Worm (Caenorhabditis elegans) whole organism, L1 larva: ENCODE results near the gene fbxb-55.

ENCODE experiments used
- C04F5.9 ChIP-seq: sonication (generic microtip); optimal IDR thresholded peaks from 2 replicates; lab custom pipeline; 2016; ENCODE audit warnings: missing genetic modification characterization, missing compliant biosample characterization
- F16B12.6 ChIP-seq: fragments of 150-350 bp; optimal IDR thresholded peaks from 2 replicates; lab custom pipeline; 2014; ENCODE audit warnings: missing biosample characterization, missing genetic modification characterization
- Y116A8C.19 ChIP-seq: sonication (generic microtip); optimal IDR thresholded peaks from 2 replicates; lab custom pipeline; 2016; ENCODE audit warnings: missing compliant biosample characterization, missing genetic modification characterization, borderline replicate concordance
- alr-1 ChIP-seq: fragments of 200-800 bp; sonication (Bioruptor generic); optimal IDR thresholded peaks from 2 replicates; lab custom pipeline; 2018; ENCODE audit warnings: borderline replicate concordance, mild to moderate bottlenecking, missing genetic modification characterization, missing compliant biosample characterization
- ama-1 ChIP-seq: fragments of 150-350 bp; optimal IDR thresholded peaks from 2 replicates; lab custom pipeline; 2014
- blmp-1 ChIP-seq: fragments of 150-350 bp; optimal IDR thresholded peaks from 2 replicates; lab custom pipeline; 2014; ENCODE audit warnings: missing biosample characterization, missing genetic modification characterization
- ceh-63 ChIP-seq: fragments of 200-800 bp; sonication (Bioruptor generic); optimal IDR thresholded peaks from 2 replicates; lab custom pipeline; 2018; ENCODE audit warnings: mild to moderate bottlenecking, missing genetic modification characterization, missing compliant biosample characterization
- ceh-8 ChIP-seq: fragments of 200-800 bp; sonication (Bioruptor generic); optimal IDR thresholded peaks from 2 replicates; lab custom pipeline; 2018; ENCODE audit warnings: mild to moderate bottlenecking, missing genetic modification characterization, moderate library complexity, missing compliant biosample characterization
- ceh-82 ChIP-seq, 3 experiments: fragments of 150-350 bp in 1 of 3; sonication (generic microtip) in 2 of 3; optimal IDR thresholded peaks; 2 replicates each; lab custom pipeline; 2014 to 2017; ENCODE audit warnings: missing biosample characterization in 3 of 3, missing genetic modification characterization in 3 of 3
- ceh-88 ChIP-seq: fragments of 200-800 bp; sonication (Bioruptor generic); IDR thresholded peaks from 2 replicates; pipeline ENCODE4 v1.3.6; 2022; ENCODE audit warnings: missing genetic modification characterization, missing compliant biosample characterization
- ceh-90 ChIP-seq: sonication (generic microtip); optimal IDR thresholded peaks from 2 replicates; lab custom pipeline; 2016; ENCODE audit warnings: missing genetic modification characterization, missing compliant biosample characterization
- ces-1 ChIP-seq: fragments of 150-350 bp; optimal IDR thresholded peaks from 2 replicates; lab custom pipeline; 2014; ENCODE audit warnings: missing biosample characterization, missing genetic modification reagents, missing genetic modification characterization
- dpl-1 ChIP-seq, 3 experiments: fragments of 150-350 bp in 2 of 3; sonication (generic microtip) in 1 of 3; optimal IDR thresholded peaks; 2 replicates each; lab custom pipeline; 2014 to 2017; ENCODE audit warnings: missing biosample characterization in 3 of 3, missing genetic modification characterization in 3 of 3, missing genetic modification reagents in 3 of 3
- dsc-1 ChIP-seq: sonication (generic microtip); optimal IDR thresholded peaks from 2 replicates; lab custom pipeline; 2016; ENCODE audit warnings: mild to moderate bottlenecking, missing genetic modification characterization, missing compliant biosample characterization
- efl-1 ChIP-seq, 4 experiments: fragments of 150-350 bp; optimal IDR thresholded peaks in 3 of 4; peaks in 1 of 4; 1 replicate in 1 of 4; 2 replicates in 3 of 4; lab custom pipeline; 2014; ENCODE audit warnings: missing biosample characterization in 2 of 4, missing genetic modification characterization in 2 of 4, missing genetic modification reagents in 2 of 4
- efl-3 ChIP-seq: fragments of 200-800 bp; sonication (Bioruptor generic); optimal IDR thresholded peaks from 2 replicates; lab custom pipeline; 2018; ENCODE audit warnings: mild to moderate bottlenecking, missing genetic modification characterization, missing compliant biosample characterization
- egl-13 ChIP-seq: sonication (generic microtip); optimal IDR thresholded peaks from 2 replicates; lab custom pipeline; 2016; ENCODE audit warnings: missing genotype, missing genetic modification reagents, missing genetic modification characterization, missing compliant biosample characterization
- egl-27 ChIP-seq, 2 experiments: fragments of 150-350 bp in 1 of 2; sonication (generic microtip); optimal IDR thresholded peaks; 3 replicates each; lab custom pipeline; 2017 to 2018; ENCODE audit warnings: missing biosample characterization in 2 of 2, missing genetic modification characterization in 2 of 2, missing genetic modification reagents in 2 of 2
- elt-2 ChIP-seq: sonication (generic microtip); optimal IDR thresholded peaks from 2 replicates; lab custom pipeline; 2016; ENCODE audit warnings: missing genetic modification characterization, mild to moderate bottlenecking, inconsistent platforms, missing compliant biosample characterization, missing genetic modification reagents
- elt-3 ChIP-seq, 6 experiments: fragments of 150-350 bp in 1 of 6; sonication (generic microtip); optimal IDR thresholded peaks; 2 replicates each; lab custom pipeline; 2017 to 2018; ENCODE audit warnings: missing biosample characterization in 6 of 6, missing genetic modification characterization in 6 of 6, inconsistent platforms in 1 of 6
- fkh-10 ChIP-seq: sonication (generic microtip); optimal IDR thresholded peaks from 2 replicates; lab custom pipeline; 2017; ENCODE audit warnings: missing biosample characterization, missing genetic modification reagents, missing genetic modification characterization
- fos-1 ChIP-seq: fragments of 150-350 bp; optimal IDR thresholded peaks from 2 replicates; lab custom pipeline; 2014; ENCODE audit warnings: missing biosample characterization, missing genetic modification characterization
- hlh-17 ChIP-seq: fragments of 200-800 bp; sonication (Bioruptor generic); optimal IDR thresholded peaks from 2 replicates; lab custom pipeline; 2018; ENCODE audit warnings: missing genetic modification characterization, mild to moderate bottlenecking, missing compliant biosample characterization, moderate library complexity, borderline replicate concordance
- hlh-4 ChIP-seq: sonication (generic microtip); optimal IDR thresholded peaks from 2 replicates; lab custom pipeline; 2016; ENCODE audit warnings: mild to moderate bottlenecking, missing genetic modification characterization, missing compliant biosample characterization
- hpl-2 ChIP-seq: fragments of 150-350 bp; optimal IDR thresholded peaks from 2 replicates; lab custom pipeline; 2014; ENCODE audit warnings: missing biosample characterization, missing genetic modification reagents, missing genetic modification characterization
- isw-1 ChIP-seq: fragments of 200-800 bp; sonication (Bioruptor generic); IDR thresholded peaks from 2 replicates; pipeline ENCODE4 v1.3.6; 2022; ENCODE audit warnings: missing genetic modification characterization, missing compliant biosample characterization
- jun-1 ChIP-seq: fragments of 150-350 bp; optimal IDR thresholded peaks from 2 replicates; lab custom pipeline; 2014; ENCODE audit warnings: missing biosample characterization, missing genetic modification reagents, missing genetic modification characterization
- lin-13 ChIP-seq: fragments of 150-350 bp; optimal IDR thresholded peaks from 2 replicates; lab custom pipeline; 2014; ENCODE audit warnings: missing biosample characterization, missing genetic modification reagents, missing genetic modification characterization
- lin-14 ChIP-seq: fragments of 200-800 bp; sonication (Bioruptor generic); optimal IDR thresholded peaks from 2 replicates; lab custom pipeline; 2018; ENCODE audit warnings: mild to moderate bottlenecking, missing genetic modification characterization, moderate library complexity, missing compliant biosample characterization
- lir-3 ChIP-seq: sonication (generic microtip); optimal IDR thresholded peaks from 2 replicates; lab custom pipeline; 2016; ENCODE audit warnings: mild to moderate bottlenecking, missing genetic modification characterization, moderate library complexity, missing compliant biosample characterization; ENCODE audit not compliant: poor library complexity
- mab-9 ChIP-seq: fragments of 200-800 bp; sonication (Bioruptor generic); IDR thresholded peaks from 2 replicates; pipeline ENCODE4 v1.3.6; 2022; ENCODE audit warnings: missing genetic modification reagents, missing genetic modification characterization, missing compliant biosample characterization
- mep-1 ChIP-seq: fragments of 150-350 bp; optimal IDR thresholded peaks from 2 replicates; lab custom pipeline; 2014; ENCODE audit warnings: missing biosample characterization, missing genetic modification characterization
- nhr-12 ChIP-seq: sonication (generic microtip); optimal IDR thresholded peaks from 2 replicates; lab custom pipeline; 2017; ENCODE audit warnings: missing biosample characterization, missing genetic modification characterization
- nhr-20 ChIP-seq: sonication (generic microtip); optimal IDR thresholded peaks from 2 replicates; lab custom pipeline; 2016; ENCODE audit warnings: mild to moderate bottlenecking, missing genetic modification characterization, missing compliant biosample characterization
- nhr-237 ChIP-seq: fragments of 150-350 bp; optimal IDR thresholded peaks from 2 replicates; lab custom pipeline; 2014; ENCODE audit warnings: missing biosample characterization, missing genetic modification characterization
- nhr-28 ChIP-seq: fragments of 150-350 bp; optimal IDR thresholded peaks from 2 replicates; lab custom pipeline; 2014; ENCODE audit warnings: missing biosample characterization, missing genetic modification characterization
- nhr-71 ChIP-seq: sonication (generic microtip); optimal IDR thresholded peaks from 2 replicates; lab custom pipeline; 2016; ENCODE audit warnings: mild to moderate bottlenecking, missing genetic modification characterization, moderate library complexity, missing compliant biosample characterization
- nhr-76 ChIP-seq: sonication (generic microtip); optimal IDR thresholded peaks from 2 replicates; lab custom pipeline; 2017; ENCODE audit warnings: missing biosample characterization, missing genetic modification characterization
- nhr-77 ChIP-seq: fragments of 150-350 bp; optimal IDR thresholded peaks from 2 replicates; lab custom pipeline; 2014; ENCODE audit warnings: missing biosample characterization, missing genetic modification characterization
- nhr-85 ChIP-seq: sonication (generic microtip); peaks from one replicate; lab custom pipeline; 2016; ENCODE audit warnings: missing genetic modification characterization, inconsistent platforms, missing compliant biosample characterization
- nhr-90 ChIP-seq: sonication (generic microtip); optimal IDR thresholded peaks from 2 replicates; lab custom pipeline; 2016; ENCODE audit warnings: mild to moderate bottlenecking, missing genetic modification characterization, missing compliant biosample characterization; ENCODE audit not compliant: poor library complexity
- pax-3 ChIP-seq: fragments of 200-800 bp; sonication (Bioruptor generic); optimal IDR thresholded peaks from 2 replicates; lab custom pipeline; 2018; ENCODE audit warnings: mild to moderate bottlenecking, missing genetic modification characterization, moderate library complexity, missing compliant biosample characterization
- pqm-1 ChIP-seq: sonication (generic microtip); optimal IDR thresholded peaks from 3 replicates; lab custom pipeline; 2017; ENCODE audit warnings: missing biosample characterization, missing genetic modification characterization
- skn-1 ChIP-seq: fragments of 150-350 bp; optimal IDR thresholded peaks from 2 replicates; lab custom pipeline; 2014; ENCODE audit warnings: missing biosample characterization, missing genetic modification characterization
- snu-23 ChIP-seq: sonication (generic microtip); optimal IDR thresholded peaks from 2 replicates; lab custom pipeline; 2016; ENCODE audit warnings: missing genetic modification characterization, missing compliant biosample characterization
- sptf-1 ChIP-seq: fragments of 150-350 bp; optimal IDR thresholded peaks from 2 replicates; lab custom pipeline; 2014; ENCODE audit warnings: missing biosample characterization, missing genetic modification characterization
- swsn-7 ChIP-seq: sonication (generic microtip); optimal IDR thresholded peaks from 2 replicates; lab custom pipeline; 2016; ENCODE audit warnings: missing genetic modification characterization, missing compliant biosample characterization
- unc-98 ChIP-seq: fragments of 200-800 bp; sonication (Bioruptor generic); IDR thresholded peaks from 2 replicates; pipeline ENCODE4 v1.3.6; 2022; ENCODE audit warnings: missing genetic modification characterization, missing compliant biosample characterization
- xbp-1 ChIP-seq: sonication (generic microtip); optimal IDR thresholded peaks from 2 replicates; lab custom pipeline; 2016; ENCODE audit warnings: missing genetic modification characterization, missing compliant biosample characterization
- zag-1 ChIP-seq: fragments of 150-350 bp; optimal IDR thresholded peaks from 2 replicates; lab custom pipeline; 2014; ENCODE audit warnings: missing biosample characterization, missing genetic modification characterization
- zip-4 ChIP-seq: fragments of 200-800 bp; sonication (Bioruptor generic); optimal IDR thresholded peaks from 2 replicates; lab custom pipeline; 2018; ENCODE audit warnings: mild to moderate bottlenecking, missing genetic modification characterization, moderate library complexity, missing compliant biosample characterization
- ztf-11 ChIP-seq, 2 experiments: sonication (generic microtip); optimal IDR thresholded peaks; 2 replicates each; lab custom pipeline; 2016 to 2017; ENCODE audit warnings: missing genetic modification characterization in 2 of 2, missing biosample characterization in 1 of 2, missing compliant biosample characterization in 1 of 2
- ztf-4 ChIP-seq: fragments of 150-350 bp; optimal IDR thresholded peaks from 2 replicates; lab custom pipeline; 2014; ENCODE audit warnings: missing biosample characterization, missing genetic modification characterization

fbxb-55 gene

ce11 chrIV:4025923-4026322, 42.7 kb upstream of the fbxb-55 start (continued):
- TF ChIP-seq egl-27 (tag; optimal IDR thresholded peaks at IDR 0.05; lab: Kevin White, UChicago) (no peak), efl-3 (GFP tag; lab: Kevin White, UChicago) (no peak), ceh-8 (no peak), zip-4 (no peak), ztf-4 (tag; lab: Kevin White, UChicago) (peak; percentile 53), nhr-76 (tag; lab: Kevin White, UChicago) (no peak), lin-14 (GFP tag; lab: Kevin White, UChicago) (peak; percentile 87), mab-9 (GFP tag; lab: Robert Waterston, UW) (no peak), dpl-1 (GFP tag; optimal IDR thresholded peaks at IDR 0.05; lab: Kevin White, UChicago) (peak in 2 of 3 experiments; percentile 15 to 19), nhr-28 (tag; lab: Kevin White, UChicago) (no peak), elt-2 (tag; lab: Kevin White, UChicago) (no peak), elt-3 (tag; optimal IDR thresholded peaks at IDR 0.05; lab: Kevin White, UChicago) (no peak), nhr-77 (tag; lab: Kevin White, UChicago) (no peak), ceh-90 (no peak), nhr-85 (tag; lab: Kevin White, UChicago) (peak; percentile 86), mep-1 (tag; lab: Kevin White, UChicago) (peak; percentile 65), fkh-10 (GFP tag; lab: Kevin White, UChicago) (no peak), ama-1 (lab: Kevin White, UChicago) (no peak), lin-13 (GFP tag; lab: Kevin White, UChicago) (peak; percentile 66), alr-1 (no peak), ceh-88 (GFP tag; lab: Robert Waterston, UW) (no peak), ceh-63 (GFP tag; lab: Kevin White, UChicago) (no peak), ces-1 (GFP tag; lab: Kevin White, UChicago) (no peak), sptf-1 (tag; lab: Kevin White, UChicago) (no peak), fos-1 (tag; lab: Kevin White, UChicago) (no peak), ceh-82 (tag; optimal IDR thresholded peaks at IDR 0.05; lab: Kevin White, UChicago) (peak in 1 of 3 experiments; percentile 38), skn-1 (tag; lab: Kevin White, UChicago) (peak; percentile 66), Y116A8C.19 (tag; lab: Kevin White, UChicago) (no peak), nhr-71 (tag; lab: Kevin White, UChicago) (peak; percentile 82), hlh-4 (tag; lab: Kevin White, UChicago) (no peak), lir-3 (tag; lab: Kevin White, UChicago) (peak; percentile 0), C04F5.9 (tag; lab: Kevin White, UChicago) (no peak), nhr-20 (tag; lab: Kevin White, UChicago) (peak; percentile 68), egl-13 (tag; lab: Kevin White, UChicago) (no peak), isw-1 (no peak), blmp-1 (tag; lab: Kevin White, UChicago) (peak; percentile 4), unc-98 (GFP tag; lab: Robert Waterston, UW) (no peak; the same call in 1 of the 2 replicates), efl-1 (optimal IDR thresholded peaks at IDR 0.05; lab: Kevin White, UChicago) (peak; percentile 1 to 14), efl-1 (GFP tag; optimal IDR thresholded peaks at IDR 0.05 in 1 of 2; lab: Kevin White, UChicago) (peak; percentile 25 to 91), pqm-1 (tag; lab: Kevin White, UChicago) (no peak), hpl-2 (GFP tag; lab: Kevin White, UChicago) (no peak), xbp-1 (tag; lab: Kevin White, UChicago) (peak; percentile 14), dsc-1 (tag; lab: Kevin White, UChicago) (peak; percentile 30), zag-1 (no peak), swsn-7 (tag; lab: Kevin White, UChicago) (peak; percentile 44), nhr-237 (no peak), nhr-12 (no peak), F16B12.6 (tag; lab: Kevin White, UChicago) (no peak), pax-3 (tag; lab: Kevin White, UChicago) (peak; percentile 67), snu-23 (GFP tag; lab: Kevin White, UChicago) (peak; percentile 45), nhr-90 (tag; lab: Kevin White, UChicago) (peak; percentile 43), jun-1 (no peak), hlh-17 (GFP tag; lab: Kevin White, UChicago) (no peak), ztf-11 (tag; optimal IDR thresholded peaks at IDR 0.05; lab: Kevin White, UChicago) (no peak)
